Worm (Caenorhabditis elegans) whole organism, L1 larva: Measurements from ENCODE around the gene ZK1098.6.

Experiments
- ama-1 ChIP-seq: fragments of 150-350 bp; optimal IDR thresholded peaks from 2 replicates; lab custom pipeline; 2014
- lin-14 ChIP-seq: fragments of 200-800 bp; sonication (Bioruptor generic); optimal IDR thresholded peaks from 2 replicates; lab custom pipeline; 2018; ENCODE audit warnings: mild to moderate bottlenecking, missing genetic modification characterization, moderate library complexity, missing compliant biosample characterization
- lir-3 ChIP-seq: sonication (generic microtip); optimal IDR thresholded peaks from 2 replicates; lab custom pipeline; 2016; ENCODE audit warnings: mild to moderate bottlenecking, missing genetic modification characterization, moderate library complexity, missing compliant biosample characterization; ENCODE audit not compliant: poor library complexity
- nhr-11 ChIP-seq: fragments of 150-350 bp; optimal IDR thresholded peaks from 2 replicates; lab custom pipeline; 2014; ENCODE audit warnings: missing biosample characterization, missing genetic modification characterization
- nhr-28 ChIP-seq: fragments of 150-350 bp; optimal IDR thresholded peaks from 2 replicates; lab custom pipeline; 2014; ENCODE audit warnings: missing biosample characterization, missing genetic modification characterization
- skn-1 ChIP-seq: fragments of 150-350 bp; optimal IDR thresholded peaks from 2 replicates; lab custom pipeline; 2014; ENCODE audit warnings: missing biosample characterization, missing genetic modification characterization
- snpc-4 ChIP-seq: fragments of 150-350 bp; optimal IDR thresholded peaks from 2 replicates; lab custom pipeline; 2014; ENCODE audit warnings: missing biosample characterization, missing genetic modification characterization
- tbx-2 ChIP-seq: sonication (generic microtip); optimal IDR thresholded peaks from 2 replicates; lab custom pipeline; 2016; ENCODE audit warnings: missing genetic modification characterization, missing compliant biosample characterization
- ztf-11 ChIP-seq, 2 experiments: sonication (generic microtip); optimal IDR thresholded peaks; 2 replicates each; lab custom pipeline; 2016 to 2017; ENCODE audit warnings: missing genetic modification characterization in 2 of 2, missing biosample characterization in 1 of 2, missing compliant biosample characterization in 1 of 2

ce11 chrIII:9488431-9488830 lies 38.5 kb upstream of the ZK1098.6 start, which contains the start of gene nlp-36:
- TF ChIP-seq lin-14 (GFP tag; lab: Kevin White, UChicago) (no peak), lir-3 (no peak), nhr-11 (no peak), nhr-28 (tag; lab: Kevin White, UChicago) (no peak), skn-1 (tag; lab: Kevin White, UChicago) (no peak), tbx-2 (tag; lab: Kevin White, UChicago) (no peak), snpc-4 (no peak), ztf-11 (tag; optimal IDR thresholded peaks at IDR 0.05; lab: Kevin White, UChicago) (no peak), ama-1 (no peak)
